Worm (Caenorhabditis elegans) whole organism, young adult: ENCODE results near the gene F22F1.2.

Experiments used
- C17E4.6 ChIP-seq: fragments of 200-800 bp; sonication (Bioruptor generic); IDR thresholded peaks from 2 replicates; pipeline ENCODE4 v1.3.6; 2022; ENCODE audit warnings: missing genetic modification reagents, missing genetic modification characterization, missing compliant biosample characterization
- F10E7.11 ChIP-seq: sonication (generic microtip); optimal IDR thresholded peaks from 2 replicates; lab custom pipeline; 2017; ENCODE audit warnings: mild to moderate bottlenecking, missing genetic modification characterization, moderate library complexity, missing compliant biosample characterization
- F49E8.2 ChIP-seq: sonication (generic microtip); optimal IDR thresholded peaks from 3 replicates; lab custom pipeline; 2017; ENCODE audit warnings: missing genetic modification characterization, mild to moderate bottlenecking, missing compliant biosample characterization, antibody characterized with exemption, moderate library complexity; ENCODE audit not compliant: insufficient read depth
- F52B5.7 ChIP-seq: sonication (generic microtip); optimal IDR thresholded peaks from 2 replicates; lab custom pipeline; 2016; ENCODE audit warnings: mild to moderate bottlenecking, missing genetic modification characterization, missing compliant biosample characterization
- K12H6.12 ChIP-seq: fragments of 200-800 bp; sonication (Bioruptor generic); optimal IDR thresholded peaks from 2 replicates; lab custom pipeline; 2018; ENCODE audit warnings: mild to moderate bottlenecking, missing genetic modification characterization, missing compliant biosample characterization
- T07F8.4 ChIP-seq: sonication (generic microtip); optimal IDR thresholded peaks from 2 replicates; lab custom pipeline; 2016; ENCODE audit warnings: mild to moderate bottlenecking, missing genetic modification characterization, moderate library complexity, missing compliant biosample characterization
- T26A5.8 ChIP-seq: sonication (generic microtip); optimal IDR thresholded peaks from 2 replicates; lab custom pipeline; 2016; ENCODE audit warnings: missing genetic modification characterization, missing compliant biosample characterization
- athp-1 ChIP-seq: sonication (generic microtip); optimal IDR thresholded peaks from 2 replicates; lab custom pipeline; 2017; ENCODE audit warnings: mild to moderate bottlenecking, missing genetic modification characterization, missing compliant biosample characterization
- attf-5 ChIP-seq: fragments of 200-800 bp; sonication (Bioruptor generic); optimal IDR thresholded peaks from 2 replicates; lab custom pipeline; 2018; ENCODE audit warnings: mild to moderate bottlenecking, missing genetic modification characterization, missing compliant biosample characterization
- attf-6 ChIP-seq: fragments of 200-800 bp; sonication (Bioruptor generic); IDR thresholded peaks from 2 replicates; pipeline ENCODE4 v1.3.6; 2022; ENCODE audit warnings: missing genetic modification reagents, missing genetic modification characterization, missing compliant biosample characterization
- ceh-27 ChIP-seq: fragments of 200-800 bp; sonication (Bioruptor generic); optimal IDR thresholded peaks from 2 replicates; lab custom pipeline; 2018; ENCODE audit warnings: mild to moderate bottlenecking, missing genetic modification characterization, moderate library complexity, missing compliant biosample characterization
- ceh-58 ChIP-seq: fragments of 200-800 bp; sonication (Bioruptor generic); IDR thresholded peaks from 2 replicates; pipeline ENCODE4 v1.3.6; 2022; ENCODE audit warnings: missing genetic modification characterization, missing compliant biosample characterization
- ceh-91 ChIP-seq: fragments of 200-800 bp; sonication (Bioruptor generic); IDR thresholded peaks from 2 replicates; pipeline ENCODE4 v1.3.6; 2022; ENCODE audit warnings: missing genetic modification reagents, missing genetic modification characterization, missing compliant biosample characterization
- chd-7 ChIP-seq: sonication (generic microtip); optimal IDR thresholded peaks from 2 replicates; lab custom pipeline; 2016; ENCODE audit warnings: mild to moderate bottlenecking, missing genetic modification characterization, moderate library complexity, missing compliant biosample characterization
- die-1 ChIP-seq: sonication (generic microtip); optimal IDR thresholded peaks from 2 replicates; lab custom pipeline; 2016; ENCODE audit warnings: missing genotype, mild to moderate bottlenecking, missing genetic modification characterization, missing compliant biosample characterization
- dox-1 ChIP-seq: fragments of 200-800 bp; sonication (Bioruptor generic); IDR thresholded peaks from 2 replicates; pipeline ENCODE4 v1.3.6; 2022; ENCODE audit warnings: missing genetic modification reagents, missing genetic modification characterization, missing compliant biosample characterization
- dpl-1 ChIP-seq: fragments of 150-350 bp; optimal IDR thresholded peaks from 2 replicates; lab custom pipeline; 2014; ENCODE audit warnings: missing biosample characterization, missing genetic modification reagents, missing genetic modification characterization
- egl-18 ChIP-seq: fragments of 200-800 bp; sonication (Bioruptor generic); IDR thresholded peaks from 2 replicates; pipeline ENCODE4 v1.3.6; 2022; ENCODE audit warnings: missing genetic modification reagents, missing genetic modification characterization, missing compliant biosample characterization
- ekl-4 ChIP-seq: fragments of 200-800 bp; sonication (Bioruptor generic); IDR thresholded peaks from 2 replicates; pipeline ENCODE4 v1.3.6; 2022; ENCODE audit warnings: missing genetic modification reagents, missing genetic modification characterization, missing compliant biosample characterization
- fkh-3 ChIP-seq: sonication (generic microtip); optimal IDR thresholded peaks from 2 replicates; lab custom pipeline; 2016; ENCODE audit warnings: mild to moderate bottlenecking, missing genetic modification characterization, missing compliant biosample characterization
- hlh-12 ChIP-seq: sonication (generic microtip); optimal IDR thresholded peaks from 2 replicates; lab custom pipeline; 2016; ENCODE audit warnings: missing genetic modification characterization, missing compliant biosample characterization
- hlh-26 ChIP-seq: fragments of 200-800 bp; sonication (Bioruptor generic); conservative IDR thresholded peaks from 2 replicates; pipeline ENCODE4 v1.3.6; 2022; ENCODE audit warnings: missing genetic modification reagents, missing genetic modification characterization, missing compliant biosample characterization
- hrde-1 ChIP-seq: sonication (generic microtip); optimal IDR thresholded peaks from 2 replicates; lab custom pipeline; 2016; ENCODE audit warnings: missing genetic modification characterization, mild to moderate bottlenecking, missing compliant biosample characterization, moderate library complexity, missing genotype, missing genetic modification reagents, borderline replicate concordance
- lag-1 ChIP-seq: fragments of 200-800 bp; sonication (Bioruptor generic); IDR thresholded peaks from 2 replicates; pipeline ENCODE4 v1.3.6; 2022; ENCODE audit warnings: missing genetic modification reagents, missing genetic modification characterization, missing compliant biosample characterization
- let-526 ChIP-seq: fragments of 200-800 bp; sonication (Bioruptor generic); IDR thresholded peaks from 2 replicates; pipeline ENCODE4 v1.3.6; 2022; ENCODE audit warnings: missing genetic modification reagents, missing genetic modification characterization, missing compliant biosample characterization
- lin-35 ChIP-seq, 3 experiments: fragments of 150-350 bp in 2 of 3; sonication (generic microtip) in 1 of 3; optimal IDR thresholded peaks; 2 replicates each; lab custom pipeline; 2014 to 2018; ENCODE audit warnings: missing biosample characterization in 3 of 3, missing genetic modification characterization in 3 of 3, missing genetic modification reagents in 3 of 3
- lin-40 ChIP-seq: sonication (generic microtip); optimal IDR thresholded peaks from 2 replicates; lab custom pipeline; 2016; ENCODE audit warnings: missing genetic modification characterization, mild to moderate bottlenecking, missing compliant biosample characterization, missing genotype, missing genetic modification reagents
- lin-54 ChIP-seq: fragments of 200-800 bp; sonication (Bioruptor generic); optimal IDR thresholded peaks from 2 replicates; lab custom pipeline; 2018; ENCODE audit warnings: mild to moderate bottlenecking, missing genetic modification characterization, missing compliant biosample characterization
- lir-1 ChIP-seq: fragments of 200-800 bp; sonication (Bioruptor generic); conservative IDR thresholded peaks from 2 replicates; pipeline ENCODE4 v1.3.6; 2022; ENCODE audit warnings: missing genetic modification reagents, missing genetic modification characterization, missing compliant biosample characterization
- lsy-27 ChIP-seq: sonication (generic microtip); optimal IDR thresholded peaks from 2 replicates; lab custom pipeline; 2017; ENCODE audit warnings: missing genetic modification characterization, mild to moderate bottlenecking, missing compliant biosample characterization, antibody characterized with exemption, missing genotype, borderline replicate concordance; ENCODE audit not compliant: insufficient read depth
- madf-10 ChIP-seq: sonication (generic microtip); optimal IDR thresholded peaks from 2 replicates; lab custom pipeline; 2016; ENCODE audit warnings: mild to moderate bottlenecking, missing genetic modification characterization, missing compliant biosample characterization
- mel-28 ChIP-seq: sonication (generic microtip); optimal IDR thresholded peaks from 2 replicates; lab custom pipeline; 2016; ENCODE audit warnings: borderline replicate concordance, mild to moderate bottlenecking, missing genetic modification characterization, missing compliant biosample characterization
- nfyb-1 ChIP-seq: fragments of 200-800 bp; sonication (Bioruptor generic); IDR thresholded peaks from 2 replicates; pipeline ENCODE4 v1.3.6; 2022; ENCODE audit warnings: missing genetic modification reagents, missing genetic modification characterization, missing compliant biosample characterization
- nhr-179 ChIP-seq: sonication (generic microtip); optimal IDR thresholded peaks from 2 replicates; lab custom pipeline; 2016; ENCODE audit warnings: mild to moderate bottlenecking, missing genetic modification characterization, missing compliant biosample characterization
- nhr-80 ChIP-seq: sonication (generic microtip); optimal IDR thresholded peaks from 2 replicates; lab custom pipeline; 2016; ENCODE audit warnings: missing genetic modification characterization, missing compliant biosample characterization
- pha-4 ChIP-seq: fragments of 150-350 bp; sonication (generic microtip); optimal IDR thresholded peaks from 2 replicates; lab custom pipeline; 2014; ENCODE audit warnings: missing biosample characterization, missing genetic modification reagents, missing genetic modification characterization
- rcor-1 ChIP-seq: fragments of 200-800 bp; sonication (Bioruptor generic); IDR thresholded peaks from 2 replicates; pipeline ENCODE4 v1.3.6; 2022; ENCODE audit warnings: missing genetic modification reagents, missing genetic modification characterization, missing compliant biosample characterization
- repo-1 ChIP-seq: sonication (generic microtip); optimal IDR thresholded peaks from 2 replicates; lab custom pipeline; 2017; ENCODE audit warnings: mild to moderate bottlenecking, missing genetic modification characterization, missing compliant biosample characterization
- sdz-38 ChIP-seq: sonication (generic microtip); optimal IDR thresholded peaks from 2 replicates; lab custom pipeline; 2016; ENCODE audit warnings: missing genotype, missing genetic modification characterization, missing compliant biosample characterization
- sea-2 ChIP-seq: fragments of 200-800 bp; sonication (Bioruptor generic); IDR thresholded peaks from 2 replicates; pipeline ENCODE4 v1.3.6; 2022; ENCODE audit warnings: missing genetic modification characterization, missing compliant biosample characterization
- snpc-1.3 ChIP-seq: sonication (generic microtip); optimal IDR thresholded peaks from 2 replicates; lab custom pipeline; 2017; ENCODE audit warnings: missing genetic modification characterization, mild to moderate bottlenecking, missing compliant biosample characterization, antibody characterized with exemption, moderate library complexity, missing genotype, missing genetic modification reagents; ENCODE audit not compliant: insufficient read depth
- snpc-3.4 ChIP-seq: sonication (generic microtip); optimal IDR thresholded peaks from 2 replicates; lab custom pipeline; 2017; ENCODE audit warnings: missing genetic modification characterization, mild to moderate bottlenecking, missing compliant biosample characterization, antibody characterized with exemption, moderate library complexity, missing genotype, missing genetic modification reagents
- somi-1 ChIP-seq: fragments of 200-800 bp; sonication (Bioruptor generic); optimal IDR thresholded peaks from 2 replicates; lab custom pipeline; 2018; ENCODE audit warnings: mild to moderate bottlenecking, missing genetic modification characterization, missing compliant biosample characterization
- sptf-2 ChIP-seq: fragments of 200-800 bp; sonication (Bioruptor generic); optimal IDR thresholded peaks from 2 replicates; lab custom pipeline; 2018; ENCODE audit warnings: mild to moderate bottlenecking, missing genetic modification characterization, missing compliant biosample characterization
- tbp1 ChIP-seq: fragments of 200-800 bp; sonication (Bioruptor generic); optimal IDR thresholded peaks from 2 replicates; lab custom pipeline; 2018; ENCODE audit warnings: mild to moderate bottlenecking, missing genetic modification characterization, missing compliant biosample characterization
- zfh-2 ChIP-seq: fragments of 200-800 bp; sonication (Bioruptor generic); conservative IDR thresholded peaks from 2 replicates; pipeline ENCODE4 v1.3.6; 2022; ENCODE audit warnings: missing genetic modification reagents, missing genetic modification characterization, missing compliant biosample characterization
- ztf-18 ChIP-seq: sonication (generic microtip); optimal IDR thresholded peaks from 2 replicates; lab custom pipeline; 2016; ENCODE audit warnings: missing genotype, mild to moderate bottlenecking, missing genetic modification characterization, missing compliant biosample characterization
- ztf-26 ChIP-seq: sonication (generic microtip); optimal IDR thresholded peaks from 2 replicates; lab custom pipeline; 2017; ENCODE audit warnings: missing genetic modification characterization, missing compliant biosample characterization
- ztf-3 ChIP-seq: fragments of 200-800 bp; sonication (Bioruptor generic); optimal IDR thresholded peaks from 2 replicates; lab custom pipeline; 2018; ENCODE audit warnings: mild to moderate bottlenecking, missing genetic modification characterization, missing compliant biosample characterization
- ztf-6 ChIP-seq: fragments of 200-800 bp; sonication (Bioruptor generic); IDR thresholded peaks from 2 replicates; pipeline ENCODE4 v1.3.6; 2022; ENCODE audit warnings: missing genetic modification reagents, missing genetic modification characterization, missing compliant biosample characterization

Gene F22F1.2

DNA sequence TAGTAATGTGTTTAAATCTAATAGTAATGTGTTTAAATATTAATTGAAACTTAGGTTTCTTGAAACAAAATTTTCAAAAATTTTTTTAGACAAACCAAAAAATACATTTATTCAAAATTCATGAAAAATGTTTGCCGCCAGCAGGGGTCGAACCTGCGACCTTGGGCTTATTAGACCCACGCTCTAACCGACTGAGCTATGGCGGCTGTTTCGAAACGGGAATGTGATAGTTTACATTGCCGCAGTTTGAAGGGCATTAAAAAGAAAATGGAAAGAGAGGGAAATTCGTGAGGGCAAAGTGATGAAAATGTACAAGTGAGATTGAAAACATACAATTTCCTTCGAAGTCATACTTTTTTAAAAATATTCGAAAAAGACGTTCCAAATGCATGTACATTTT is 6.0 kb upstream of the F22F1.2 start:
- TF ChIP-seq egl-18 (GFP tag; lab: Robert Waterston, UW) = no peak
- TF ChIP-seq ztf-3 (GFP tag; lab: Kevin White, UChicago) = no peak
- no peak for TF ChIP-seq C17E4.6
- TF ChIP-seq lag-1 (GFP tag; lab: Robert Waterston, UW) = no peak
- TF ChIP-seq ceh-58 = no peak
- no peak for TF ChIP-seq hrde-1 (tag; lab: Kevin White, UChicago)
- TF ChIP-seq ceh-91 = no peak
- no peak for TF ChIP-seq F10E7.11 (tag; lab: Kevin White, UChicago)
- TF ChIP-seq repo-1 (tag; lab: Kevin White, UChicago) = no peak
- TF ChIP-seq zfh-2 (GFP tag; lab: Robert Waterston, UW) = no peak
- TF ChIP-seq pha-4 = no peak
- no peak for TF ChIP-seq sptf-2
- TF ChIP-seq attf-5 (GFP tag; lab: Kevin White, UChicago) = no peak
- TF ChIP-seq ztf-26 (tag; lab: Kevin White, UChicago) = no peak
- TF ChIP-seq snpc-3.4 (tag; lab: Kevin White, UChicago) = peak; percentile 78
- TF ChIP-seq ceh-27 = no peak
- no peak for TF ChIP-seq lsy-27 (tag; lab: Kevin White, UChicago)
- TF ChIP-seq tbp1 (GFP tag; lab: Kevin White, UChicago) = peak; percentile 92
- TF ChIP-seq somi-1 = no peak
- no peak for TF ChIP-seq K12H6.12 (tag; lab: Kevin White, UChicago)
- TF ChIP-seq madf-10 (tag; lab: Kevin White, UChicago) = no peak
- TF ChIP-seq lin-35 (GFP tag; optimal IDR thresholded peaks at IDR 0.05; lab: Kevin White, UChicago) = no peak
- no peak for TF ChIP-seq sdz-38
- no peak for TF ChIP-seq hlh-12 (tag; lab: Kevin White, UChicago)
- peak; percentile 69 for TF ChIP-seq die-1
- TF ChIP-seq F52B5.7 (tag; lab: Kevin White, UChicago) = no peak
- TF ChIP-seq let-526 = no peak
- no peak for TF ChIP-seq F49E8.2 (tag; lab: Kevin White, UChicago)
- TF ChIP-seq lir-1 = 0 out of 2 replicates have a peak, but pooled peaks have one; percentile 6
- no peak for TF ChIP-seq chd-7 (tag; lab: Kevin White, UChicago)
- no peak for TF ChIP-seq attf-6
- TF ChIP-seq ztf-6 (GFP tag; lab: Robert Waterston, UW) = no peak
- peak; percentile 23 for TF ChIP-seq lin-54 (GFP tag; lab: Kevin White, UChicago)
- no peak for TF ChIP-seq hlh-26
- no peak; the same call in 1 of the 2 replicates for TF ChIP-seq ekl-4 (GFP tag; lab: Robert Waterston, UW)
- TF ChIP-seq dpl-1 = no peak
- no peak for TF ChIP-seq snpc-1.3 (tag; lab: Kevin White, UChicago)
- TF ChIP-seq nhr-179 (tag; lab: Kevin White, UChicago) = no peak
- TF ChIP-seq sea-2 (GFP tag; lab: Robert Waterston, UW) = no peak
- no peak for TF ChIP-seq fkh-3 (tag; lab: Kevin White, UChicago)
- no peak for TF ChIP-seq T26A5.8 (tag; lab: Kevin White, UChicago)
- no peak for TF ChIP-seq T07F8.4
- no peak for TF ChIP-seq nfyb-1 (GFP tag; lab: Robert Waterston, UW)
- no peak for TF ChIP-seq mel-28 (tag; lab: Kevin White, UChicago)
- peak; percentile 61 for TF ChIP-seq rcor-1 (GFP tag; lab: Robert Waterston, UW)
- TF ChIP-seq nhr-80 (tag; lab: Kevin White, UChicago) = no peak
- TF ChIP-seq athp-1 (tag; lab: Kevin White, UChicago) = no peak
- no peak for TF ChIP-seq lin-40 (tag; lab: Kevin White, UChicago)
- TF ChIP-seq dox-1 = no peak
- TF ChIP-seq ztf-18 = no peak
